Worm (Caenorhabditis elegans): Measurements from ENCODE around the gene C24G6.8.

- TF ChIP-seq nhr-28 (tag; optimal IDR thresholded peaks at IDR 0.05) (no peak), ztf-4 (tag; optimal IDR thresholded peaks at IDR 0.05) (no peak), nhr-25 (tag; optimal IDR thresholded peaks at IDR 0.05) (no peak), fos-1 (tag; optimal IDR thresholded peaks at IDR 0.05) (no peak), nhr-11 (tag; optimal IDR thresholded peaks at IDR 0.05) (no peak), ama-1 (optimal IDR thresholded peaks at IDR 0.05) (no peak), elt-2 (tag; optimal IDR thresholded peaks at IDR 0.05) (no peak), jun-1 (tag; optimal IDR thresholded peaks at IDR 0.05) (no peak), nhr-77 (tag; optimal IDR thresholded peaks at IDR 0.05) (no peak), pha-4 (tag; optimal IDR thresholded peaks at IDR 0.05) (no peak), nhr-76 (tag; optimal IDR thresholded peaks at IDR 0.05) (no peak), pqm-1 (tag; optimal IDR thresholded peaks at IDR 0.05) (no peak), ceh-82 (tag; optimal IDR thresholded peaks at IDR 0.05) (no peak), elt-3 (tag; optimal IDR thresholded peaks at IDR 0.05) (no peak)
Observed at ce11 chrV:5493447-5493846, 42.2 kb downstream of the C24G6.8 start, which contains the start of gene T05C3.2.
